Worm (Caenorhabditis elegans) whole organism, young adult: Measurements from ENCODE around the gene vha-3.

Experiments
- Y53G8AR.9 ChIP-seq: fragments of 200-800 bp; sonication (Bioruptor generic); conservative IDR thresholded peaks from 2 replicates; pipeline ENCODE4 v1.3.6; 2022; ENCODE audit warnings: missing genetic modification reagents, missing genetic modification characterization, missing compliant biosample characterization
- ceh-100 ChIP-seq: fragments of 200-800 bp; sonication (Bioruptor generic); IDR thresholded peaks from 2 replicates; pipeline ENCODE4 v1.3.6; 2022; ENCODE audit warnings: missing genetic modification reagents, missing genetic modification characterization, missing compliant biosample characterization
- ceh-40 ChIP-seq: fragments of 200-800 bp; sonication (Bioruptor generic); IDR thresholded peaks from 2 replicates; pipeline ENCODE4 v1.3.6; 2022; ENCODE audit warnings: missing genetic modification characterization, missing compliant biosample characterization
- ekl-4 ChIP-seq: fragments of 200-800 bp; sonication (Bioruptor generic); IDR thresholded peaks from 2 replicates; pipeline ENCODE4 v1.3.6; 2022; ENCODE audit warnings: missing genetic modification reagents, missing genetic modification characterization, missing compliant biosample characterization
- lsy-27 ChIP-seq: sonication (generic microtip); optimal IDR thresholded peaks from 2 replicates; lab custom pipeline; 2017; ENCODE audit warnings: missing genetic modification characterization, mild to moderate bottlenecking, missing compliant biosample characterization, antibody characterized with exemption, missing genotype, borderline replicate concordance; ENCODE audit not compliant: insufficient read depth
- madf-10 ChIP-seq: sonication (generic microtip); optimal IDR thresholded peaks from 2 replicates; lab custom pipeline; 2016; ENCODE audit warnings: mild to moderate bottlenecking, missing genetic modification characterization, missing compliant biosample characterization
- nhr-120 ChIP-seq: fragments of 200-800 bp; sonication (Bioruptor generic); IDR thresholded peaks from 2 replicates; pipeline ENCODE4 v1.3.6; 2022; ENCODE audit warnings: missing genetic modification characterization, missing compliant biosample characterization
- nhr-27 ChIP-seq: fragments of 200-800 bp; sonication (Bioruptor generic); optimal IDR thresholded peaks from 2 replicates; lab custom pipeline; 2018; ENCODE audit warnings: mild to moderate bottlenecking, missing genetic modification characterization, moderate library complexity, missing compliant biosample characterization
- snpc-4 ChIP-seq, 5 experiments: fragments of 150-350 bp in 1 of 5; sonication (generic microtip) in 4 of 5; optimal IDR thresholded peaks; 2 replicates each; lab custom pipeline; 2014 to 2018; ENCODE audit warnings: missing genetic modification characterization in 5 of 5, missing biosample characterization in 3 of 5, antibody characterized with exemption in 2 of 5, mild to moderate bottlenecking in 2 of 5, missing compliant biosample characterization in 2 of 5, missing genotype in 2 of 5, moderate library complexity in 2 of 5, missing genetic modification reagents in 1 of 5
- xnd-1 ChIP-seq: sonication (generic microtip); optimal IDR thresholded peaks from 2 replicates; lab custom pipeline; 2016; ENCODE audit warnings: missing genotype, missing genetic modification reagents, missing genetic modification characterization, missing compliant biosample characterization

- TF ChIP-seq madf-10 (tag; lab: Kevin White, UChicago), result no peak
- no peak for TF ChIP-seq xnd-1
- TF ChIP-seq Y53G8AR.9 (GFP tag; lab: Robert Waterston, UW), result no peak
- TF ChIP-seq ceh-40, result no peak
- no peak for TF ChIP-seq lsy-27 (tag; lab: Kevin White, UChicago)
- no peak for TF ChIP-seq ekl-4 (GFP tag; lab: Robert Waterston, UW)
- no peak for TF ChIP-seq nhr-120 (GFP tag; lab: Robert Waterston, UW)
- no peak for TF ChIP-seq nhr-27 (tag; lab: Kevin White, UChicago)
- no peak for TF ChIP-seq snpc-4 (GFP tag; optimal IDR thresholded peaks at IDR 0.05; lab: Kevin White, UChicago)
- no peak for TF ChIP-seq snpc-4 (tag; optimal IDR thresholded peaks at IDR 0.05; lab: Kevin White, UChicago)
- no peak for TF ChIP-seq ceh-100
These were observed at the start of gene vha-3 for ce11 chrIV:2315545-2315995.
